Worm (Caenorhabditis elegans) whole organism, L2 larva: Measurements from ENCODE around the gene fezf-1.

Experiments used
- elt-3 ChIP-seq: sonication (generic microtip); optimal IDR thresholded peaks from 2 replicates; lab custom pipeline; 2017; ENCODE audit warnings: missing biosample characterization, missing genetic modification characterization
- unc-39 ChIP-seq: fragments of 150-350 bp; optimal IDR thresholded peaks from 2 replicates; lab custom pipeline; 2014; ENCODE audit warnings: missing biosample characterization, missing genetic modification characterization

ce11 chrIV:13429240-13429639 is 36.7 kb upstream of the fezf-1 start, which contains the start of gene K09B11.4:
- no peak for TF ChIP-seq elt-3 (tag; lab: Kevin White, UChicago)
- TF ChIP-seq unc-39 (tag; lab: Kevin White, UChicago), result no peak
